Worm (Caenorhabditis elegans) whole organism, L4 larva: ENCODE results near the gene C29F9.6.

Experiments
- F10B5.3 ChIP-seq: sonication (generic microtip); optimal IDR thresholded peaks from 2 replicates; lab custom pipeline; 2016; ENCODE audit warnings: mild to moderate bottlenecking, missing genetic modification characterization, missing compliant biosample characterization
- F26F4.8 ChIP-seq: fragments of 200-800 bp; sonication (Bioruptor generic); conservative IDR thresholded peaks from 2 replicates; pipeline ENCODE4 v1.3.6; 2022; ENCODE audit warnings: missing genetic modification characterization, missing compliant biosample characterization
- F37D6.2 ChIP-seq: sonication (generic microtip); optimal IDR thresholded peaks from 2 replicates; lab custom pipeline; 2016; ENCODE audit warnings: mild to moderate bottlenecking, missing genetic modification characterization, missing compliant biosample characterization
- F44E2.7 ChIP-seq: fragments of 200-800 bp; sonication (Bioruptor generic); IDR thresholded peaks from 2 replicates; pipeline ENCODE4 v2.1.2; 2022; ENCODE audit warnings: missing genetic modification characterization, missing compliant biosample characterization
- F49E8.2 ChIP-seq: sonication (generic microtip); optimal IDR thresholded peaks from 2 replicates; lab custom pipeline; 2016; ENCODE audit warnings: missing compliant biosample characterization, mild to moderate bottlenecking, missing genetic modification characterization, borderline replicate concordance
- T26A8.4 ChIP-seq: fragments of 200-800 bp; sonication (Bioruptor generic); IDR thresholded peaks from 2 replicates; pipeline ENCODE4 v1.3.6; 2022; ENCODE audit warnings: missing genetic modification characterization, missing compliant biosample characterization
- Y105C5A.15 ChIP-seq: fragments of 200-800 bp; sonication (Bioruptor generic); IDR thresholded peaks from 2 replicates; pipeline ENCODE4 v1.3.6; 2022; ENCODE audit warnings: missing genetic modification characterization, missing compliant biosample characterization
- Y5F2A.4 ChIP-seq: fragments of 200-800 bp; sonication (Bioruptor generic); optimal IDR thresholded peaks from 2 replicates; lab custom pipeline; 2018; ENCODE audit warnings: mild to moderate bottlenecking, missing genetic modification characterization, missing compliant biosample characterization
- aly-2 ChIP-seq: sonication (generic microtip); optimal IDR thresholded peaks from 2 replicates; lab custom pipeline; 2018; ENCODE audit warnings: missing biosample characterization, missing genetic modification characterization
- ama-1 ChIP-seq: fragments of 150-350 bp; optimal IDR thresholded peaks from 2 replicates; lab custom pipeline; 2014; ENCODE audit warnings: inconsistent platforms, mixed read lengths
- ceh-20 ChIP-seq: fragments of 200-800 bp; sonication (Bioruptor generic); IDR thresholded peaks from 2 replicates; pipeline ENCODE4 v1.3.6; 2022; ENCODE audit warnings: missing genetic modification reagents, missing genetic modification characterization, missing compliant biosample characterization
- ceh-32 ChIP-seq: sonication (generic microtip); optimal IDR thresholded peaks from 2 replicates; lab custom pipeline; 2016; ENCODE audit warnings: mild to moderate bottlenecking, missing genetic modification characterization, missing compliant biosample characterization; ENCODE audit not compliant: poor library complexity
- ceh-44 ChIP-seq: fragments of 200-800 bp; sonication (Bioruptor generic); IDR thresholded peaks from 2 replicates; pipeline ENCODE4 v1.3.6; 2022; ENCODE audit warnings: missing genetic modification reagents, missing genetic modification characterization, missing compliant biosample characterization
- ctbp-1 ChIP-seq: fragments of 200-800 bp; sonication (Bioruptor generic); IDR thresholded peaks from 2 replicates; pipeline ENCODE4 v1.3.6; 2022; ENCODE audit warnings: missing genetic modification reagents, missing genetic modification characterization, missing compliant biosample characterization
- daf-8 ChIP-seq: fragments of 200-800 bp; sonication (Bioruptor generic); IDR thresholded peaks from 2 replicates; pipeline ENCODE4 v1.3.6; 2022; ENCODE audit warnings: missing genetic modification characterization, missing compliant biosample characterization
- dmd-6 ChIP-seq: fragments of 200-800 bp; sonication (Bioruptor generic); IDR thresholded peaks from 2 replicates; pipeline ENCODE4 v1.3.6; 2022; ENCODE audit warnings: missing genetic modification reagents, missing genetic modification characterization, missing compliant biosample characterization
- dmd-9 ChIP-seq: fragments of 200-800 bp; sonication (Bioruptor generic); IDR thresholded peaks from 2 replicates; pipeline ENCODE4 v1.3.6; 2022; ENCODE audit warnings: missing genetic modification reagents, missing genetic modification characterization, missing compliant biosample characterization
- egl-43 ChIP-seq: fragments of 200-800 bp; sonication (Bioruptor generic); IDR thresholded peaks from 2 replicates; pipeline ENCODE4 v1.3.6; 2022; ENCODE audit warnings: missing genetic modification reagents, missing genetic modification characterization, missing compliant biosample characterization
- fkh-10 ChIP-seq: fragments of 150-350 bp; optimal IDR thresholded peaks from 2 replicates; lab custom pipeline; 2014; ENCODE audit warnings: missing biosample characterization, missing genetic modification reagents, missing genetic modification characterization
- gei-8 ChIP-seq: fragments of 200-800 bp; sonication (Bioruptor generic); optimal IDR thresholded peaks from 2 replicates; lab custom pipeline; 2018; ENCODE audit warnings: mild to moderate bottlenecking, missing genetic modification characterization, missing compliant biosample characterization
- hlh-11 ChIP-seq: fragments of 200-800 bp; sonication (Bioruptor generic); optimal IDR thresholded peaks from 2 replicates; lab custom pipeline; 2018; ENCODE audit warnings: mild to moderate bottlenecking, missing genetic modification characterization, missing compliant biosample characterization
- lim-7 ChIP-seq: fragments of 200-800 bp; sonication (Bioruptor generic); IDR thresholded peaks from 2 replicates; pipeline ENCODE4 v1.3.6; 2022; ENCODE audit warnings: missing genetic modification characterization, missing compliant biosample characterization
- lin-15B ChIP-seq: fragments of 150-350 bp; sonication (generic microtip); optimal IDR thresholded peaks from 3 replicates; lab custom pipeline; 2014; ENCODE audit warnings: missing biosample characterization, missing genetic modification characterization
- lin-29 ChIP-seq: fragments of 200-800 bp; sonication (Bioruptor generic); IDR thresholded peaks from 2 replicates; pipeline ENCODE4 v1.3.6; 2022; ENCODE audit warnings: missing genetic modification reagents, missing genetic modification characterization, missing compliant biosample characterization
- mdl-1 ChIP-seq, 2 experiments: fragments of 150-350 bp in 1 of 2; sonication (generic microtip) in 1 of 2; optimal IDR thresholded peaks; 2 replicates each; lab custom pipeline; 2014 to 2017; ENCODE audit warnings: missing biosample characterization in 2 of 2, missing genetic modification characterization in 2 of 2
- mdt-29 ChIP-seq: fragments of 200-800 bp; sonication (Bioruptor generic); IDR thresholded peaks from 2 replicates; pipeline ENCODE4 v1.3.6; 2022; ENCODE audit warnings: missing genetic modification reagents, missing genetic modification characterization, missing compliant biosample characterization
- mep-1 ChIP-seq: fragments of 150-350 bp; sonication (generic microtip); optimal IDR thresholded peaks from 3 replicates; lab custom pipeline; 2014; ENCODE audit warnings: missing biosample characterization, missing genetic modification characterization
- mes-2 ChIP-seq: sonication (generic microtip); optimal IDR thresholded peaks from 2 replicates; lab custom pipeline; 2016; ENCODE audit warnings: missing genotype, mild to moderate bottlenecking, missing genetic modification characterization, missing compliant biosample characterization; ENCODE audit not compliant: poor library complexity, severe bottlenecking
- nhr-10 ChIP-seq: fragments of 150-350 bp; optimal IDR thresholded peaks from 2 replicates; lab custom pipeline; 2014; ENCODE audit warnings: missing biosample characterization, missing genetic modification characterization
- nhr-102 ChIP-seq: sonication (generic microtip); optimal IDR thresholded peaks from 2 replicates; lab custom pipeline; 2016; ENCODE audit warnings: mild to moderate bottlenecking, missing genetic modification characterization, moderate library complexity, missing compliant biosample characterization
- nhr-11 ChIP-seq: fragments of 150-350 bp; optimal IDR thresholded peaks from 2 replicates; lab custom pipeline; 2014; ENCODE audit warnings: missing biosample characterization, missing genetic modification characterization
- nhr-111 ChIP-seq: fragments of 200-800 bp; sonication (Bioruptor generic); optimal IDR thresholded peaks from 2 replicates; lab custom pipeline; 2018; ENCODE audit warnings: mild to moderate bottlenecking, missing genetic modification characterization, missing compliant biosample characterization
- nhr-237 ChIP-seq: sonication (generic microtip); optimal IDR thresholded peaks from 2 replicates; lab custom pipeline; 2017; ENCODE audit warnings: missing biosample characterization, missing genetic modification characterization
- nhr-25 ChIP-seq: sonication (generic microtip); optimal IDR thresholded peaks from 2 replicates; lab custom pipeline; 2017; ENCODE audit warnings: missing genetic modification characterization, mild to moderate bottlenecking, missing compliant biosample characterization, antibody characterized with exemption, moderate library complexity, borderline replicate concordance; ENCODE audit not compliant: insufficient read depth
- nhr-6 ChIP-seq: fragments of 150-350 bp; optimal IDR thresholded peaks from 2 replicates; lab custom pipeline; 2014; ENCODE audit warnings: missing biosample characterization, missing genetic modification characterization
- pha-4 ChIP-seq, 2 experiments: fragments of 150-350 bp in 1 of 2; fragments of 200-800 bp in 1 of 2; sonication (Bioruptor generic) in 1 of 2; IDR thresholded peaks in 1 of 2; optimal IDR thresholded peaks in 1 of 2; 2 replicates each; pipeline versions ENCODE4 v1.3.6 to Lab custom; 2014 to 2022; ENCODE audit warnings: missing genetic modification characterization in 2 of 2, missing genetic modification reagents in 2 of 2, missing biosample characterization in 1 of 2, missing compliant biosample characterization in 1 of 2
- php-3 ChIP-seq: fragments of 200-800 bp; sonication (Bioruptor generic); IDR thresholded peaks from 2 replicates; pipeline ENCODE4 v1.3.6; 2022; ENCODE audit warnings: missing genetic modification reagents, missing genetic modification characterization, missing compliant biosample characterization
- pqm-1 ChIP-seq: sonication (generic microtip); optimal IDR thresholded peaks from 2 replicates; lab custom pipeline; 2017; ENCODE audit warnings: missing biosample characterization, missing genetic modification characterization
- rbr-2 ChIP-seq: sonication (generic microtip); optimal IDR thresholded peaks from 2 replicates; lab custom pipeline; 2016; ENCODE audit warnings: missing genotype, missing genetic modification characterization, missing compliant biosample characterization
- snpc-1.2 ChIP-seq: fragments of 200-800 bp; sonication (Bioruptor generic); IDR thresholded peaks from 2 replicates; pipeline ENCODE4 v1.3.6; 2022; ENCODE audit warnings: missing genetic modification reagents, missing genetic modification characterization, missing compliant biosample characterization
- spr-1 ChIP-seq: sonication (generic microtip); optimal IDR thresholded peaks from 2 replicates; lab custom pipeline; 2016; ENCODE audit warnings: mild to moderate bottlenecking, missing genetic modification characterization, missing compliant biosample characterization
- spr-3 ChIP-seq: fragments of 200-800 bp; sonication (Bioruptor generic); optimal IDR thresholded peaks from 2 replicates; lab custom pipeline; 2018; ENCODE audit warnings: mild to moderate bottlenecking, missing genetic modification characterization, missing compliant biosample characterization
- tag-97 ChIP-seq: fragments of 200-800 bp; sonication (Bioruptor generic); IDR thresholded peaks from 2 replicates; pipeline ENCODE4 v1.3.6; 2022; ENCODE audit warnings: missing genetic modification characterization, missing compliant biosample characterization
- unc-130 ChIP-seq: sonication (generic microtip); optimal IDR thresholded peaks from 2 replicates; lab custom pipeline; 2016; ENCODE audit warnings: missing genetic modification reagents, missing genetic modification characterization, missing compliant biosample characterization
- vab-7 ChIP-seq: fragments of 200-800 bp; sonication (Bioruptor generic); IDR thresholded peaks from 2 replicates; pipeline ENCODE4 v1.3.6; 2022; ENCODE audit warnings: missing genetic modification reagents, missing genetic modification characterization, missing compliant biosample characterization
- zag-1 ChIP-seq: fragments of 150-350 bp; optimal IDR thresholded peaks from 2 replicates; lab custom pipeline; 2014; ENCODE audit warnings: missing biosample characterization, missing genetic modification characterization
- zfp-2 ChIP-seq: sonication (generic microtip); optimal IDR thresholded peaks from 2 replicates; lab custom pipeline; 2016; ENCODE audit warnings: mild to moderate bottlenecking, missing genetic modification characterization, missing compliant biosample characterization
- zfp-3 ChIP-seq: fragments of 200-800 bp; sonication (Bioruptor generic); conservative IDR thresholded peaks from 2 replicates; pipeline ENCODE4 v1.3.6; 2022; ENCODE audit warnings: missing genetic modification reagents, missing genetic modification characterization, missing compliant biosample characterization
- zip-11 ChIP-seq: fragments of 200-800 bp; sonication (Bioruptor generic); IDR thresholded peaks from 2 replicates; pipeline ENCODE4 v1.3.6; 2022; ENCODE audit warnings: missing genetic modification characterization, missing compliant biosample characterization
- zip-2 ChIP-seq: fragments of 150-350 bp; optimal IDR thresholded peaks from 2 replicates; lab custom pipeline; 2014; ENCODE audit warnings: missing biosample characterization, missing genetic modification characterization
- ztf-11 ChIP-seq: fragments of 150-350 bp; optimal IDR thresholded peaks from 2 replicates; lab custom pipeline; 2014; ENCODE audit warnings: missing biosample characterization, missing genetic modification characterization
- ztf-7 ChIP-seq: fragments of 150-350 bp; optimal IDR thresholded peaks from 2 replicates; lab custom pipeline; 2014; ENCODE audit warnings: missing biosample characterization, missing genetic modification characterization

Gene C29F9.6

ce11 chrIII:86316-86715 is 28.4 kb upstream of the C29F9.6 start, which contains the start of gene attf-3 (continued):
- no peak for TF ChIP-seq F37D6.2 (tag; lab: Kevin White, UChicago)
- no peak for TF ChIP-seq nhr-10 (tag; lab: Kevin White, UChicago)
- TF ChIP-seq zfp-2 (tag; lab: Kevin White, UChicago), result no peak
- no peak for TF ChIP-seq T26A8.4 (GFP tag; lab: Robert Waterston, UW)
- TF ChIP-seq F49E8.2 (tag; lab: Kevin White, UChicago), result no peak
- TF ChIP-seq nhr-237, result no peak
- no peak for TF ChIP-seq ceh-44
- TF ChIP-seq zip-11 (GFP tag; lab: Robert Waterston, UW), result no peak
- no peak for TF ChIP-seq ama-1
- TF ChIP-seq F44E2.7 (GFP tag; lab: Robert Waterston, UW), result no peak
- TF ChIP-seq egl-43 (GFP tag; lab: Robert Waterston, UW), result no peak
- no peak for TF ChIP-seq gei-8 (GFP tag; lab: Kevin White, UChicago)
- TF ChIP-seq aly-2 (tag; lab: Kevin White, UChicago), result no peak
- TF ChIP-seq daf-8 (GFP tag; lab: Robert Waterston, UW), result no peak
- TF ChIP-seq lim-7, result no peak
- TF ChIP-seq php-3 (GFP tag; lab: Robert Waterston, UW), result no peak
- TF ChIP-seq nhr-6 (tag; lab: Kevin White, UChicago), result peak; percentile 40
- peak; percentile 65 for TF ChIP-seq fkh-10
- TF ChIP-seq unc-130 (GFP tag; lab: Kevin White, UChicago), result peak; percentile 81
- TF ChIP-seq spr-1, result no peak
- no peak for TF ChIP-seq snpc-1.2 (GFP tag; lab: Robert Waterston, UW)
- TF ChIP-seq lin-29, result no peak
- TF ChIP-seq nhr-102 (tag; lab: Kevin White, UChicago), result no peak
- no peak for TF ChIP-seq vab-7
- TF ChIP-seq zag-1 (tag; lab: Kevin White, UChicago), result no peak
- no peak for TF ChIP-seq Y105C5A.15 (GFP tag; lab: Robert Waterston, UW)
- no peak for TF ChIP-seq lin-15B (tag; lab: Kevin White, UChicago)
- TF ChIP-seq ctbp-1 (GFP tag; lab: Robert Waterston, UW), result no peak
- TF ChIP-seq Y5F2A.4 (GFP tag; lab: Kevin White, UChicago), result no peak
- TF ChIP-seq F10B5.3, result no peak
- TF ChIP-seq dmd-9 (GFP tag; lab: Robert Waterston, UW), result no peak
- no peak for TF ChIP-seq mdt-29 (GFP tag; lab: Robert Waterston, UW)
- peak; percentile 32 for TF ChIP-seq hlh-11 (tag; lab: Kevin White, UChicago)
- no peak for TF ChIP-seq ceh-20
- TF ChIP-seq dmd-6 (GFP tag; lab: Robert Waterston, UW), result no peak
- TF ChIP-seq pha-4 (GFP tag; IDR thresholded peaks at IDR 0.05; lab: Robert Waterston, UW), result no peak
- no peak for TF ChIP-seq pha-4 (tag; optimal IDR thresholded peaks at IDR 0.05; lab: Kevin White, UChicago)
- no peak for TF ChIP-seq nhr-111 (GFP tag; lab: Kevin White, UChicago)
- TF ChIP-seq rbr-2 (tag; lab: Kevin White, UChicago), result peak; percentile 39
- no peak for TF ChIP-seq nhr-25 (tag; lab: Kevin White, UChicago)
- no peak for TF ChIP-seq ztf-11 (tag; lab: Kevin White, UChicago)
- TF ChIP-seq pqm-1 (tag; lab: Kevin White, UChicago), result no peak
- TF ChIP-seq mep-1 (tag; lab: Kevin White, UChicago), result peak; percentile 60
- TF ChIP-seq ztf-7 (tag; lab: Kevin White, UChicago), result no peak
- no peak for TF ChIP-seq spr-3
- no peak for TF ChIP-seq nhr-11 (tag; lab: Kevin White, UChicago)
- no peak for TF ChIP-seq mdl-1 (tag; optimal IDR thresholded peaks at IDR 0.05; lab: Kevin White, UChicago)
- TF ChIP-seq F26F4.8 (GFP tag; lab: Robert Waterston, UW), result no peak
- no peak for TF ChIP-seq tag-97 (GFP tag; lab: Robert Waterston, UW)
- TF ChIP-seq mes-2, result peak; percentile 74
- TF ChIP-seq ceh-32, result no peak
- TF ChIP-seq zfp-3 (GFP tag; lab: Robert Waterston, UW), result no peak
- TF ChIP-seq zip-2 (tag; lab: Kevin White, UChicago), result no peak
